Worm (Caenorhabditis elegans): ENCODE measurements around the gene C17G10.13.

The C17G10.13 gene

DNA sequence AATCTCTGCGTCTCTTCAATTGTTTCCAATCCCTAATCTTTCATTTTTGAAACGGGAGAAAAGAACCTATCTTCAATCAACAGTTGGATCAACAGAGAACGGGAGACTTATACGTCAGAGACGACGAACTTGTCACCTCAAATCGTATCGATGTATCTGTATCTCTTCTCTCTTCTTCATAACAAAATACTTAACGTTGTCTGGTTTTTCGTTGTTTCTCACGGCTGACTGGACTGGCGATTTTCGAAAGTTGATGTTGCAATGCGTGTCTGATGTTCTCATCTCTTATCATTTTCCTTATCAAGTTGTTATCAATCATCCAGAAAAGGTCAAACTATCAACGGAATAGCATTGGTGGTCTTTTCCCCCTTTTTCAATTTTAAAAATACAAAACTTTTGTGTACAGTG, 16.0 kb upstream of the C17G10.13 start:
- TF ChIP-seq ztf-23 (GFP tag; IDR thresholded peaks at IDR 0.05) = no peak

DNA sequence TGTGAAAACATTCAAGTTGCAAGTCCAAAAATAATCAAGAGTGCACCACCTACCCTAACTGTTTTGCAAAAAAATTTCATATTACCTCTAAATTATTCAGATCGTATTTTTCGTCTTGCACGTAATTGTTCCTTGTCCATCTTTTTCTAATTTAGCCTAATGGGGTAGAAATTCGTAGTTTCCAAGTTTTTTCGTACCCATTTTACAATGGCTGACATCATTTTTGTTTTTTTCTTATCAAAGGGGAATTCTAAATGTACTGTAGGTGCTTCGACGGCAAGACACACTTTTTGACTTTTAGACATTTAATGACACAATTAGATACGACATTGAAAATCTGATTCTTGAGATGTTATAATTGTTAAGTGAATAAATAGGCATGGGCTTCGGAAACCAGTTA, 14.9 kb upstream of the C17G10.13 start:
- TF ChIP-seq tab-1 (GFP tag; IDR thresholded peaks at IDR 0.05) = no peak
- TF ChIP-seq flt-1 (GFP tag; IDR thresholded peaks at IDR 0.05) = no peak
- no peak for TF ChIP-seq ref-1 (GFP tag; conservative IDR thresholded peaks at IDR 0.05)
- TF ChIP-seq cog-1 (tag; optimal IDR thresholded peaks at IDR 0.05) = no peak
- TF ChIP-seq klf-2 (GFP tag; conservative IDR thresholded peaks at IDR 0.05) = no peak
- no peak for TF ChIP-seq T22C8.4 (GFP tag; IDR thresholded peaks at IDR 0.05)
- TF ChIP-seq ztf-29 (GFP tag; IDR thresholded peaks at IDR 0.05) = no peak
- no peak for TF ChIP-seq ztf-23 (GFP tag; IDR thresholded peaks at IDR 0.05)
- TF ChIP-seq med-1 (GFP tag; optimal IDR thresholded peaks at IDR 0.05; ENCODE audit: insufficient read depth) = no peak

DNA sequence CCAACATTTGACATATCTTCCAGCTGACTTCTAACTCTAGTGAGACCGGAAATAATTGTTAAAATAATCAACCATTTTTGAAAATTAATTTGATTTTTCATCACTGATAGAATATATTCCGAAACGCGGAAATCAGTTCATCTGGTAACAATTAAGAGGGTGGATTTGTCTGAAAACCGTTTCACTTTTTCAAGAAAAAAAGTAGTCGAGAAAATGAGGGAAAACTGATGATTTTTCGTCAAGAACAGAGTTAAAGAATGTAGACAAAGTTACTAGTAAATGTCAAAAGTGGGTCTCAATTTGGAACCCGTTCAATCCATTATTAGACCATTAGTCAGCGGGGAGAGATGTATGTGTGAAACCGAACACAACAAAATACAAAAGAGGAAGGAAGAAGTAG, 13.6 kb upstream of the C17G10.13 start, which contains the start of gene C17G10.6:
TSS of gene C17G10.6 (minus strand) at position 101 of the 400 bp plus-strand sequence.
- TF ChIP-seq ztf-23 (GFP tag; IDR thresholded peaks at IDR 0.05) = no peak
- TF ChIP-seq med-1 (GFP tag; optimal IDR thresholded peaks at IDR 0.05; ENCODE audit: insufficient read depth) = no peak
- TF ChIP-seq flt-1 (GFP tag; IDR thresholded peaks at IDR 0.05) = no peak
- no peak for TF ChIP-seq klf-2 (GFP tag; conservative IDR thresholded peaks at IDR 0.05)

DNA sequence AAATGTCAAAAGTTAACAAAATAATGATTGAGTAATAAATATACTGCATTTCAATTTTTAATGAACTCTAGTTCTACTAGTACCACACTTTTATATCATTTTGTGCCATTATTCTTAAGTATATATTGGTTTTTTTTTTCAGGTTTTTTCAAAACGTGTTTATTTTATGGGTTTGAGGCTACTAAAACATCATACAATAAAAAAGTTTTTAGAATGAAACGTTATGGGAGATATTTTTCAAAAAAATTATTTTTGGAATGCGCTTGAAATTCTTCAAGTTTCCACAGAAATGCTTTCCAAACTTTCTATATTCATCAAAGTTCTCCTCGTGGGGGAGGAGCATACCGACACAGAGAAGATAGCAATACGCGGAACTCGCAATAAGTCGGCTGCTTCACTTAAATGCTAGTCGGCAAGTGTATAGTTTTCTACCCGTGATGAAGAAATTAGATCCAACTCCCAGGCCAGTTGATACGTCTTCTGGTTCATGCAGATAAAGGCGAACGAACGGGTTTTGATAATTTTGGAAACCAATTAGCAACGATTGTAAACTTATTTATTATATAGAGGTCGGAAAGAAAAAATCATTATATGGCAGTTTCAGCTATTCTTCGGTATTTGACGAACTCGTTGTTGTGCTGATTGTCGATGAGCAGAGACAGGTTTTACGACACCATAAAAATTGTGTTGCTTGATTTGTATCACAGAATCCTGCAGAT, 9.9 kb upstream of the C17G10.13 start, which contains the start of gene C17G10.10:
TSS of gene C17G10.10 (minus strand) at position 51 of the 719 bp plus-strand sequence.
- no peak for TF ChIP-seq flt-1 (GFP tag; IDR thresholded peaks at IDR 0.05)

DNA sequence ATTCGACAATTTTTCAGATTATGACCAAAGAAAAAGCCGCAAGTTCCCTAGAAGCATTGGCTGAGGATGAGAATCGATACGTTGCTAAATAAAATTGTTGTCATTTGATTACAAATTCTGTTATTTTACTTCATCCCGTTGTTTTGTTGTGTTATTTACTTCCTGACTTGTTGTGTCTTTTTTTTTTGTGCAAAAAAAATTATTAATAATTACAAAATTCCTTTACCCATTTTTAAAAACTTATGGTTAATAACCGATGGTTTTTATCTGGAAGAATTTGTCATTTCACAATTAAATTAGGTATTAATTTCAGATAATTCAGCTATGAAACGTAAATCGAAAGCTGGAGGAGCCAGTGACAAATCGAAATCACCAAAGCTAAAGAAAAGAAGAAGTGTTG, 6.7 kb upstream of the C17G10.13 start, which contains the start of gene C17G10.1:
TSS of gene C17G10.1 (plus strand) at position 301 of the 400 bp plus-strand sequence.
- TF ChIP-seq T22C8.4 (GFP tag; IDR thresholded peaks at IDR 0.05) (no peak), ref-1 (GFP tag; conservative IDR thresholded peaks at IDR 0.05) (no peak), klf-2 (GFP tag; conservative IDR thresholded peaks at IDR 0.05) (no peak), med-1 (GFP tag; optimal IDR thresholded peaks at IDR 0.05; ENCODE audit: insufficient read depth) (no peak), ztf-29 (GFP tag; IDR thresholded peaks at IDR 0.05) (no peak), cog-1 (tag; optimal IDR thresholded peaks at IDR 0.05) (no peak), ztf-23 (GFP tag; IDR thresholded peaks at IDR 0.05) (no peak), flt-1 (GFP tag; IDR thresholded peaks at IDR 0.05) (no peak), tab-1 (GFP tag; IDR thresholded peaks at IDR 0.05) (no peak)

DNA sequence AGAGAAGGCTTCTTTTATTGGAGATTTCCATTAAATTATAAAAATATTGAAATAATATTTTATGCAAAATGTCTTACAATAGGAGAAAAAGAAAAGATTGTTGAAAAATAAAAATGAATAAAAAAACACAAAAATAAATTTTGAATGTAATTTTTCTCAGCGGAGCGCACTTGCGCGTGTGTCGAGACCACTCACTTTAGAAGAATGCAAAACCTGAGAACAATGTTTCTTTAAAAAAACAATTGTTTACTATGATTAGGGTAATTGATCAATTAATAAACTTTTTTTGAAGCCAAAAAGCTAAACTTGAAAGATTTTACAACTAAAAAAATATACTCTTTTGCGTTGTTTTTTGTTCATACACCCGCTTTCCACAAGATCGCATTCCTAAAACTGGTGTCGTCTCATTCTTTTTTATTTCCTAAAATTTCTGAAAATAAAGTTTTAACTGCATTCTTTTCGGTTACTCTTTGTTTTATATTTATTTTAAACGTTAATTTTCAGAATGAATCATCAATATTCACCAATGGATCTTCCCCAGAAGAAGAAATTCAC, 4.7 kb upstream of the C17G10.13 start, which contains the start of gene ttc-4:
TSS of gene ttc-4 (plus strand) at position 505 of the 555 bp plus-strand sequence.
- no peak for TF ChIP-seq ztf-29 (GFP tag; IDR thresholded peaks at IDR 0.05)
- TF ChIP-seq cog-1 (tag; optimal IDR thresholded peaks at IDR 0.05) = peak; percentile 56
- no peak for TF ChIP-seq ref-1 (GFP tag; conservative IDR thresholded peaks at IDR 0.05)
- TF ChIP-seq klf-2 (GFP tag; conservative IDR thresholded peaks at IDR 0.05) = 0 out of 2 replicates have a peak, but pooled peaks have one; percentile 44

DNA sequence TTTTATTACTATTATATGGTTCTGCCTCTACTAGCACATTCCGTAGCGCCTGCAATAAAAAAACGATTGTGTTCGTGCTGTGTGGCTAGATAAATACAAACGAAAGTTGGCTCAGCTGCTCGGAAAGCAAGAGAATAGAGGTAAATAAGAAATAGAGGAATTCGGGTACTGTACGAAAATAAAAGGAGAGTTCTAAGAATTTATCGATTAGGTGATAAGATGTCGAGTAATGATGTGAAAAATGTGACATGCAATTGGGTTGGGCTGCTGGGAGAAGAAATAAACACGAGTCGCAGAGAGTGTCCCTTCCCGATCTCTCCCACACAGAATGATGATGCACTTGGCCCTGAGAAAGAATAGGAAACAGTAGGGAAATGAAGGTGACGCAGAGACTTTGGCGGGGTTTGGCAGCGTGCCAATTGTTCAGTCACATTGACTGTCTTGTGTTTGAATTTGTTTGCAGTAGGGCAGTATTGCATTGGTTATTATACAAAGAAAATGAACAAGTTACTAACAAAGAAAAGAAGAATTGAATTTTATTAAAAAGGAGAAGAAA, 3.9 kb upstream of the C17G10.13 start, which contains the start of gene cdc-14:
TSS of gene cdc-14 (minus strand) at position 51 of the 556 bp plus-strand sequence.
- TF ChIP-seq med-1 (GFP tag; optimal IDR thresholded peaks at IDR 0.05; ENCODE audit: insufficient read depth) = no peak
- TF ChIP-seq ztf-29 (GFP tag; IDR thresholded peaks at IDR 0.05) = no peak
- 0 out of 2 replicates have a peak, but pooled peaks have one; percentile 10 for TF ChIP-seq ztf-23 (GFP tag; IDR thresholded peaks at IDR 0.05)
- TF ChIP-seq klf-2 (GFP tag; conservative IDR thresholded peaks at IDR 0.05) = no peak
- TF ChIP-seq tab-1 (GFP tag; IDR thresholded peaks at IDR 0.05) = no peak
- TF ChIP-seq ref-1 (GFP tag; conservative IDR thresholded peaks at IDR 0.05) = no peak
- peak; percentile 60 for TF ChIP-seq cog-1 (tag; optimal IDR thresholded peaks at IDR 0.05)

DNA sequence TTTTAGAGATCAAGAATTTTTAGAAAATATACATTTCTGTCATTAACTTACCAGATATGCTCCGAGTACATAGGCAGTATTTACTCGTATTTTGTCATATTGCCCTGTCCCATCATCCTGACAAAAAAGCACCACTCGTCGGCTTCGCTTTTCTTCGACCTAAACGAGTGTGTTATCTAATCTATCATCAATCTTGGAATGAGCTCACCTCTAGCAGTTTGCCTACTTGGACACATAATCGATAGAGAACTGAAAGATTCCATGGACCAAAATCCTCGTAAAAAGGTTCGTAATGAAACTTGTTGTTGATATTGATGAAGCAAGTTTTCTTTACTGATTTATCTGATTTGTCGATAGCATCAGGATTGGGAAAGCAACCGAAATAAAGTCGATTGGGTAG, 3.3 kb upstream of the C17G10.13 start:
- no peak for TF ChIP-seq ztf-29 (GFP tag; IDR thresholded peaks at IDR 0.05)
- TF ChIP-seq T22C8.4 (GFP tag; IDR thresholded peaks at IDR 0.05) = no peak
- TF ChIP-seq klf-2 (GFP tag; conservative IDR thresholded peaks at IDR 0.05) = no peak
- no peak for TF ChIP-seq tab-1 (GFP tag; IDR thresholded peaks at IDR 0.05)
- TF ChIP-seq ztf-23 (GFP tag; IDR thresholded peaks at IDR 0.05) = no peak
- no peak for TF ChIP-seq med-1 (GFP tag; optimal IDR thresholded peaks at IDR 0.05; ENCODE audit: insufficient read depth)
- no peak for TF ChIP-seq cog-1 (tag; optimal IDR thresholded peaks at IDR 0.05)
- TF ChIP-seq ref-1 (GFP tag; conservative IDR thresholded peaks at IDR 0.05) = no peak
- TF ChIP-seq flt-1 (GFP tag; IDR thresholded peaks at IDR 0.05) = no peak

DNA sequence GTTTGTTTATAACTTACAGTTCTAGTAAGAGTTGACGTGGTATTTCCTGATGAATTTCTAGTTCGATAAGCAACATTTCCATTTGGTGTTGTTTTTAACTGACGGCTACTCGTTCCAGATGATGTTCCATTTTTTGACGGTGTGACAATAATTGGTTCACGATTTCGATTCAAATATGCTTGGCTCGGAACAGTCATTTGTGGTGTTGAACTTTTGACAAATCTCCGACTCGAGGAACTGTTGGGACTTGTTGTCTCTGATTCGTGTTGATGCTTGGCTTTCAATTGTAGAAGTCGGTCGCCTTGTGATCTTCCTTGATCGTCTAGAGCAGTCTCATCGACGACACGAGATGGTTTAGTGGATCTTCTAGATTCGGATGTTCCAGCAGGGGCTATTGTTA, 2.0 kb upstream of the C17G10.13 start:
- TF ChIP-seq tab-1 (GFP tag; IDR thresholded peaks at IDR 0.05) (no peak), ztf-23 (GFP tag; IDR thresholded peaks at IDR 0.05) (no peak), med-1 (GFP tag; optimal IDR thresholded peaks at IDR 0.05; ENCODE audit: insufficient read depth) (no peak), klf-2 (GFP tag; conservative IDR thresholded peaks at IDR 0.05) (no peak), cog-1 (tag; optimal IDR thresholded peaks at IDR 0.05) (no peak), ref-1 (GFP tag; conservative IDR thresholded peaks at IDR 0.05) (no peak), flt-1 (GFP tag; IDR thresholded peaks at IDR 0.05) (no peak), T22C8.4 (GFP tag; IDR thresholded peaks at IDR 0.05) (no peak), ztf-29 (GFP tag; IDR thresholded peaks at IDR 0.05) (no peak)

DNA sequence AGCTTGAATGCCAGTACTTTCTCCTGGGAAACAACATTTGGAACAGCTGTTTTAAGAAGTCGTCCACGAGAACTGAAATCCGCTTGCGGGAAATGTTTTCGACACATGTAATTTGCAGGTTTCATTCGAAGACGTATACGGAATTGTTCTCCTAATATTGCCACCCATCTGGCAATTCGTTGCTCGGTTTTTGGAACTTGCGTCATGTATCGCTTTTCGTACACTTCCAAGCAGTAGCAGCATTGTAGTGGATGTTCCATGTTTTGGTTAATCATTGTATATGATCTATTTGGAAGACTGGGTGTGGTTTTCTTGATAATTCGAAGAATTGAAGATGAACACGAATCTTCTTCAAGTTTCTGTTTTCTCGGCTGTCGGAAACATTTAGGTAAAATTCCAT, 1.8 kb downstream of the C17G10.13 start:
- TF ChIP-seq ztf-23 (GFP tag; IDR thresholded peaks at IDR 0.05) (no peak), klf-2 (GFP tag; conservative IDR thresholded peaks at IDR 0.05) (no peak), ref-1 (GFP tag; conservative IDR thresholded peaks at IDR 0.05) (no peak), T22C8.4 (GFP tag; IDR thresholded peaks at IDR 0.05) (no peak), cog-1 (tag; optimal IDR thresholded peaks at IDR 0.05) (no peak), tab-1 (GFP tag; IDR thresholded peaks at IDR 0.05) (no peak), med-1 (GFP tag; optimal IDR thresholded peaks at IDR 0.05; ENCODE audit: insufficient read depth) (no peak)

All from whole organism, midembryonic.